Fruit fly (Drosophila melanogaster) whole organism, embryonic: Measurements from ENCODE around the gene CG33768.

Source experiments
- Awh ChIP-seq: fragments of 200-800 bp; sonication (Bioruptor generic); IDR thresholded peaks from 2 replicates; pipeline ENCODE4, ENCODE4 v1.3.6; 2022; ENCODE audit warnings: missing biosample characterization, missing genetic modification characterization
- Bteb2 ChIP-seq: fragments of 200-800 bp; sonication (Bioruptor generic); optimal IDR thresholded peaks from 2 replicates; lab custom pipeline; 2016; ENCODE audit warnings: missing biosample characterization, missing genetic modification characterization
- CG11247 ChIP-seq: fragments of 200-800 bp; sonication (Bioruptor generic); IDR thresholded peaks from 2 replicates; pipeline ENCODE4 v1.3.6; 2022; ENCODE audit warnings: missing biosample characterization, missing genetic modification characterization
- CG11695 ChIP-seq: fragments of 200-800 bp; sonication (Bioruptor generic); IDR thresholded peaks from 3 replicates; pipeline ENCODE4 v1.3.6; 2022; ENCODE audit warnings: missing biosample characterization, missing genetic modification characterization
- CG13287 ChIP-seq: fragments of 200-800 bp; sonication (Bioruptor generic); IDR thresholded peaks from 2 replicates; pipeline ENCODE4 v1.3.6; 2022; ENCODE audit warnings: missing biosample characterization, missing genetic modification characterization; ENCODE audit not compliant: partially characterized antibody
- CG15073 ChIP-seq: fragments of 200-800 bp; sonication (Bioruptor generic); optimal IDR thresholded peaks from 2 replicates; lab custom pipeline; 2016; ENCODE audit warnings: missing biosample characterization, missing genetic modification characterization
- CG15601 ChIP-seq: fragments of 200-800 bp; sonication (Bioruptor generic); optimal IDR thresholded peaks from 3 replicates; lab custom pipeline; 2019; ENCODE audit warnings: missing biosample characterization, mild to moderate bottlenecking, missing genetic modification characterization, moderate library complexity
- CG15696 ChIP-seq: fragments of 200-800 bp; sonication (Bioruptor generic); optimal IDR thresholded peaks from 2 replicates; lab custom pipeline; 2019; ENCODE audit warnings: missing biosample characterization, mild to moderate bottlenecking, missing genetic modification characterization, moderate library complexity
- CG16815 ChIP-seq: fragments of 200-800 bp; sonication (Bioruptor generic); optimal IDR thresholded peaks from 3 replicates; lab custom pipeline; 2017; ENCODE audit warnings: missing biosample characterization, mild to moderate bottlenecking, missing genetic modification characterization
- CG16863 ChIP-seq: fragments of 200-800 bp; sonication (Bioruptor generic); optimal IDR thresholded peaks from 3 replicates; lab custom pipeline; 2016; ENCODE audit warnings: missing biosample characterization, missing genetic modification characterization
- CG17359 ChIP-seq: fragments of 200-800 bp; sonication (Bioruptor generic); optimal IDR thresholded peaks from 3 replicates; lab custom pipeline; 2018; ENCODE audit warnings: missing biosample characterization, mild to moderate bottlenecking, missing genetic modification characterization, moderate library complexity
- CG17612 ChIP-seq: fragments of 200-800 bp; sonication (Bioruptor generic); IDR thresholded peaks from 2 replicates; pipeline ENCODE4 v1.3.6; 2022; ENCODE audit warnings: missing biosample characterization, missing genetic modification characterization
- CG18011 ChIP-seq: fragments of 200-800 bp; sonication (Bioruptor generic); optimal IDR thresholded peaks from 2 replicates; lab custom pipeline; 2017; ENCODE audit warnings: missing biosample characterization, missing genetic modification characterization, mild to moderate bottlenecking, moderate library complexity, missing genotype
- CG18262 ChIP-seq: fragments of 200-800 bp; optimal IDR thresholded peaks from 3 replicates; lab custom pipeline; 2019; ENCODE audit warnings: missing biosample characterization, mild to moderate bottlenecking, missing genetic modification characterization, moderate library complexity
- CG2129 ChIP-seq: fragments of 200-800 bp; sonication (Bioruptor generic); IDR thresholded peaks from 2 replicates; pipeline ENCODE4 v1.3.6; 2022; ENCODE audit warnings: missing biosample characterization, missing genetic modification characterization; ENCODE audit not compliant: partially characterized antibody
- CG30020 ChIP-seq: fragments of 200-800 bp; optimal IDR thresholded peaks from 2 replicates; lab custom pipeline; 2019; ENCODE audit warnings: missing biosample characterization, mild to moderate bottlenecking, missing genetic modification characterization, moderate library complexity
- CG32532 ChIP-seq: fragments of 200-800 bp; sonication (Bioruptor generic); IDR thresholded peaks from 2 replicates; pipeline ENCODE4 v1.3.6; 2022; ENCODE audit warnings: missing biosample characterization, missing genetic modification characterization
- CG3847 ChIP-seq: fragments of 200-800 bp; sonication (Bioruptor generic); IDR thresholded peaks from 2 replicates; pipeline ENCODE4 v1.3.6; 2022; ENCODE audit warnings: missing biosample characterization, missing genetic modification characterization
- CG3995 ChIP-seq: fragments of 200-800 bp; sonication (Bioruptor generic); optimal IDR thresholded peaks from 3 replicates; lab custom pipeline; 2016; ENCODE audit warnings: missing biosample characterization, missing genetic modification characterization
- CG4820 ChIP-seq: fragments of 200-800 bp; sonication (Bioruptor generic); optimal IDR thresholded peaks from 3 replicates; lab custom pipeline; 2016; ENCODE audit warnings: missing biosample characterization, missing genetic modification characterization
- CG6791 ChIP-seq: fragments of 200-800 bp; sonication (Bioruptor generic); IDR thresholded peaks from 3 replicates; pipeline ENCODE4 v1.3.6; 2022; ENCODE audit warnings: missing biosample characterization, missing genetic modification characterization; ENCODE audit not compliant: partially characterized antibody
- CG6854 ChIP-seq: fragments of 200-800 bp; sonication (Bioruptor generic); optimal IDR thresholded peaks from 3 replicates; lab custom pipeline; 2017; ENCODE audit warnings: missing biosample characterization, mild to moderate bottlenecking, missing genetic modification characterization
- CG7987 ChIP-seq: fragments of 200-800 bp; sonication (Bioruptor generic); optimal IDR thresholded peaks from 2 replicates; lab custom pipeline; 2018; ENCODE audit warnings: missing biosample characterization, mild to moderate bottlenecking, missing genetic modification characterization, moderate library complexity
- CG8089 ChIP-seq: fragments of 200-800 bp; sonication (Bioruptor generic); optimal IDR thresholded peaks from 3 replicates; lab custom pipeline; 2016; ENCODE audit warnings: missing biosample characterization, missing genetic modification characterization
- CG8478 ChIP-seq: fragments of >200 bp; optimal IDR thresholded peaks from 2 replicates; lab custom pipeline; 2018
- CG8765 ChIP-seq: fragments of 200-800 bp; sonication (Bioruptor generic); IDR thresholded peaks from 2 replicates; pipeline ENCODE4 v1.3.6; 2022; ENCODE audit warnings: missing biosample characterization, missing genetic modification characterization
- CG9215 ChIP-seq: fragments of 200-800 bp; sonication (Bioruptor generic); IDR thresholded peaks from 2 replicates; pipeline ENCODE4 v1.3.6; 2022; ENCODE audit warnings: missing biosample characterization, missing genetic modification characterization
- D19A ChIP-seq: fragments of 200-800 bp; optimal IDR thresholded peaks from 3 replicates; lab custom pipeline; 2019; ENCODE audit warnings: missing biosample characterization, mild to moderate bottlenecking, missing genetic modification characterization, moderate library complexity
- Dbx ChIP-seq: fragments of 200-800 bp; sonication (Bioruptor generic); IDR thresholded peaks from 3 replicates; pipeline ENCODE4 v1.3.6; 2022; ENCODE audit warnings: missing biosample characterization, missing genetic modification characterization
- HLH54F ChIP-seq: fragments of 200-800 bp; sonication (Bioruptor generic); optimal IDR thresholded peaks from 3 replicates; lab custom pipeline; 2016; ENCODE audit warnings: missing biosample characterization, missing genetic modification characterization
- Hr78 ChIP-seq, 2 experiments: fragments of 200-800 bp in 1 of 2; fragments of >200 bp in 1 of 2; sonication (Bioruptor generic) in 1 of 2; optimal IDR thresholded peaks; 2 replicates each; lab custom pipeline; 2017 to 2019; ENCODE audit warnings: missing biosample characterization in 2 of 2, missing genetic modification characterization in 2 of 2, mild to moderate bottlenecking in 1 of 2, moderate library complexity in 1 of 2
- Med ChIP-seq: fragments of 200-800 bp; sonication (Bioruptor generic); peaks from one replicate; lab custom pipeline; 2016; ENCODE audit warnings: missing biosample characterization, missing genetic modification characterization, mild to moderate bottlenecking, inconsistent platforms, moderate library complexity
- NFAT ChIP-seq: fragments of 200-800 bp; sonication (Bioruptor generic); IDR thresholded peaks from 2 replicates; pipeline ENCODE4 v1.3.6; 2022; ENCODE audit warnings: missing biosample characterization, missing genetic modification characterization
- Poxn ChIP-seq: fragments of 200-800 bp; sonication (Bioruptor generic); IDR thresholded peaks from 2 replicates; pipeline ENCODE4 v1.3.6; 2022; ENCODE audit warnings: missing biosample characterization, missing genetic modification characterization
- Ravus ChIP-seq: fragments of 200-800 bp; sonication (Bioruptor generic); IDR thresholded peaks from 2 replicates; pipeline ENCODE4 v1.3.6; 2022; ENCODE audit warnings: missing biosample characterization, missing genetic modification characterization
- Side ChIP-seq: fragments of 200-800 bp; sonication (Bioruptor generic); optimal IDR thresholded peaks from 2 replicates; lab custom pipeline; 2016; ENCODE audit warnings: missing biosample characterization, missing genetic modification characterization
- bbx ChIP-seq: fragments of 200-800 bp; sonication (Bioruptor generic); IDR thresholded peaks from 2 replicates; pipeline ENCODE4 v1.3.6; 2022; ENCODE audit warnings: missing biosample characterization, missing genetic modification characterization; ENCODE audit not compliant: partially characterized antibody
- danr ChIP-seq: fragments of 200-800 bp; sonication (Bioruptor generic); IDR thresholded peaks from 2 replicates; pipeline ENCODE4 v1.3.6; 2022; ENCODE audit warnings: missing biosample characterization, missing genetic modification characterization
- dmrt11E ChIP-seq: fragments of 200-800 bp; sonication (Bioruptor generic); optimal IDR thresholded peaks from 3 replicates; lab custom pipeline; 2018; ENCODE audit warnings: missing biosample characterization, mild to moderate bottlenecking, missing genetic modification characterization, moderate library complexity
- dmrt99B ChIP-seq: fragments of 200-800 bp; sonication (Bioruptor generic); optimal IDR thresholded peaks from 2 replicates; lab custom pipeline; 2018; ENCODE audit warnings: missing biosample characterization, mild to moderate bottlenecking, missing genetic modification characterization, moderate library complexity
- en ChIP-seq: fragments of 200-800 bp; sonication (Bioruptor generic); optimal IDR thresholded peaks from 2 replicates; lab custom pipeline; 2016; ENCODE audit warnings: missing biosample characterization, missing genetic modification characterization
- ewg ChIP-seq: fragments of 200-800 bp; sonication (Bioruptor generic); optimal IDR thresholded peaks from 3 replicates; lab custom pipeline; 2017; ENCODE audit warnings: mild to moderate bottlenecking, missing biosample characterization, missing genetic modification reagents, missing genetic modification characterization
- gce ChIP-seq: fragments of 200-800 bp; sonication (Bioruptor generic); IDR thresholded peaks from 3 replicates; pipeline ENCODE4 v1.3.6; 2022; ENCODE audit warnings: missing biosample characterization, missing genetic modification characterization
- h ChIP-seq: fragments of >200 bp; optimal IDR thresholded peaks from 2 replicates; lab custom pipeline; 2017
- ind ChIP-seq: fragments of 200-800 bp; sonication (Bioruptor generic); optimal IDR thresholded peaks from 3 replicates; lab custom pipeline; 2016; ENCODE audit warnings: missing biosample characterization, missing genetic modification characterization
- lmd ChIP-seq: fragments of 200-800 bp; sonication (Bioruptor generic); IDR thresholded peaks from 2 replicates; pipeline ENCODE4 v1.3.6; 2022; ENCODE audit warnings: missing biosample characterization, missing genetic modification characterization
- mirr ChIP-seq: fragments of 200-800 bp; sonication (Bioruptor generic); optimal IDR thresholded peaks from 3 replicates; lab custom pipeline; 2018; ENCODE audit warnings: missing biosample characterization, mild to moderate bottlenecking, missing genetic modification characterization
- onecut ChIP-seq: fragments of 200-800 bp; sonication (Bioruptor generic); IDR thresholded peaks from 2 replicates; pipeline ENCODE4 v1.3.6; 2022; ENCODE audit warnings: missing biosample characterization, missing genetic modification characterization
- salm ChIP-seq: fragments of 200-800 bp; sonication (Bioruptor generic); optimal IDR thresholded peaks from 2 replicates; lab custom pipeline; 2018; ENCODE audit warnings: missing biosample characterization, mild to moderate bottlenecking, missing genetic modification characterization
- sisA ChIP-seq: fragments of 200-800 bp; sonication (Bioruptor generic); IDR thresholded peaks from 2 replicates; pipeline ENCODE4 v1.3.6; 2022; ENCODE audit warnings: missing biosample characterization, missing genetic modification characterization
- sna ChIP-seq: fragments of 200-800 bp; sonication (Bioruptor generic); IDR thresholded peaks from 2 replicates; pipeline ENCODE4 v1.3.6; 2022; ENCODE audit warnings: missing biosample characterization, missing genetic modification characterization; ENCODE audit not compliant: partially characterized antibody
- tll ChIP-seq, 2 experiments: fragments of 200-800 bp in 1 of 2; fragments of >200 bp in 1 of 2; sonication (Bioruptor generic) in 1 of 2; optimal IDR thresholded peaks; 2 replicates each; lab custom pipeline; 2017 to 2019; ENCODE audit warnings: missing biosample characterization in 2 of 2, missing genetic modification characterization in 2 of 2, mild to moderate bottlenecking in 1 of 2, moderate library complexity in 1 of 2

Gene CG33768

dm6 chr3L:22665110-22665509 lies 18.1 kb downstream of the CG33768 start (continued):
- TF ChIP-seq sisA (GFP tag; lab: Robert Waterston, UW) (peak; percentile 44; the same call in 1 of the 2 replicates), CG30020 (tag; lab: Kevin White, UChicago) (no peak), Awh (GFP tag; lab: Robert Waterston, UW) (no peak), CG13287 (GFP tag; lab: Robert Waterston, UW) (no peak), CG3847 (GFP tag; lab: Robert Waterston, UW) (no peak), CG11247 (GFP tag; lab: Robert Waterston, UW) (no peak), CG2129 (GFP tag; lab: Robert Waterston, UW) (no peak), CG9215 (no peak), mirr (GFP tag; lab: Kevin White, UChicago) (no peak), Ravus (GFP tag; lab: Robert Waterston, UW) (no peak), dmrt11E (tag; lab: Kevin White, UChicago) (no peak), CG15073 (GFP tag; lab: Kevin White, UChicago) (no peak), D19A (tag; lab: Kevin White, UChicago) (peak; percentile 17), CG18262 (tag; lab: Kevin White, UChicago) (no peak), CG16815 (peak; percentile 31), ind (GFP tag; lab: Kevin White, UChicago) (peak; percentile 41), ewg (GFP tag; lab: Kevin White, UChicago) (peak; percentile 0), sna (GFP tag; lab: Robert Waterston, UW) (no peak), CG7987 (GFP tag; lab: Kevin White, UChicago) (no peak), HLH54F (peak; percentile 0), Poxn (GFP tag; lab: Robert Waterston, UW) (no peak), CG6791 (GFP tag; lab: Robert Waterston, UW) (no peak), CG15696 (tag; lab: Kevin White, UChicago) (no peak), CG11695 (no peak), CG16863 (GFP tag; lab: Kevin White, UChicago) (no peak), CG8478 (lab: Kevin White, UChicago) (no peak), CG8765 (GFP tag; lab: Robert Waterston, UW) (peak; percentile 24; the same call in 1 of the 2 replicates), tll (GFP tag; optimal IDR thresholded peaks at IDR 0.05; lab: Kevin White, UChicago) (no peak), salm (tag; lab: Kevin White, UChicago) (no peak), CG17612 (no peak), en (no peak), lmd (no peak), bbx (GFP tag; lab: Robert Waterston, UW) (no peak), Bteb2 (GFP tag; lab: Kevin White, UChicago) (no peak), CG8089 (GFP tag; lab: Kevin White, UChicago) (no peak), danr (GFP tag; lab: Robert Waterston, UW) (no peak), CG4820 (peak; percentile 37), Dbx (GFP tag; lab: Robert Waterston, UW) (no peak), CG32532 (GFP tag; lab: Robert Waterston, UW) (no peak), onecut (no peak), CG3995 (GFP tag; lab: Kevin White, UChicago) (no peak), CG18011 (GFP tag; lab: Kevin White, UChicago) (no peak), CG15601 (tag; lab: Kevin White, UChicago) (no peak), NFAT (GFP tag; lab: Robert Waterston, UW) (no peak), gce (GFP tag; lab: Robert Waterston, UW) (no peak), CG17359 (peak; percentile 43), CG6854 (GFP tag; lab: Kevin White, UChicago) (no peak), Hr78 (GFP tag; optimal IDR thresholded peaks at IDR 0.05; lab: Kevin White, UChicago) (no peak), h (lab: Kevin White, UChicago) (no peak), dmrt99B (tag; lab: Kevin White, UChicago) (peak; percentile 30), Med (GFP tag; lab: Kevin White, UChicago) (peak; percentile 73), Side (GFP tag; lab: Kevin White, UChicago) (no peak)
